Worm (Caenorhabditis elegans): Measurements from ENCODE around the gene B0564.2.

B0564.2 gene

DNA sequence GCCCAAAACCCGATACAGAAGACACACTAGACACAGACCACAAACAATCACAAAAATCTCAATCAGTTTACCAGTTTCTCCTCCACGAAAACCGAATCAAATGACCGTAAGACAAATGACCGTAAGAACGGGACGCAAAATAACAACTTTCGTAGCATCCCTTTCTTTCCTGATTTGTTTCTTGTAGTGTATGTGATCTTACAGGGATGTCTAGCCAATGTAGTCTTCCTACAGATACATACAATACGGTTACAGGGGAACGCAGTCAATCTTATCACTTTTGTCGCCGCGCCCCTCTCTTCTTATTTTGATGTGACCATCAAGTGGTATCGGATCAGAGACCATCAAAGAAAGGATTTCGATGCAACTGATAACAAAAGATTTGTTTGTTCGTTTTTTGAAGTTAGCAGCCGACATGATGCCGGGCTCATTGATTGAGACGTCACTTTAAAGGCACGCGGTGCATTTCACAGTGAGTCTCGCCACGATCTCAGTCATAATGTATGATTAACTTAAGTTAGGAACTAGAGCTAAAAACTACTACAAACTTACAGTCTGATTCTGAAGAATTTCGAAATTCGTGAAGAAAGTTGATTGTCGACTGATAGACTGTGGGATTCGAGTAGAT, 31.7 kb upstream of the B0564.2 start (continued):
- TF ChIP-seq T20F7.1 (GFP tag; optimal IDR thresholded peaks at IDR 0.05) (no peak), lin-15B (tag; optimal IDR thresholded peaks at IDR 0.05) (no peak), dpl-1 (GFP tag; optimal IDR thresholded peaks at IDR 0.05) (no peak), madf-9 (GFP tag; conservative IDR thresholded peaks at IDR 0.05) (no peak), ceh-44 (GFP tag; IDR thresholded peaks at IDR 0.05) (no peak), ceh-32 (tag; optimal IDR thresholded peaks at IDR 0.05; ENCODE audit: poor library complexity) (no peak), rbr-2 (tag; optimal IDR thresholded peaks at IDR 0.05) (no peak), Y105C5A.15 (GFP tag; IDR thresholded peaks at IDR 0.05) (no peak), php-3 (GFP tag; IDR thresholded peaks at IDR 0.05) (no peak), ZK337.2 (GFP tag; IDR thresholded peaks at IDR 0.05) (no peak), F37D6.2 (tag; optimal IDR thresholded peaks at IDR 0.05) (no peak), daf-19 (GFP tag; conservative IDR thresholded peaks at IDR 0.05) (no peak), nhr-10 (tag; optimal IDR thresholded peaks at IDR 0.05) (no peak), pqm-1 (tag; optimal IDR thresholded peaks at IDR 0.05) (no peak), unc-130 (GFP tag; optimal IDR thresholded peaks at IDR 0.05) (no peak), mxl-2 (GFP tag; conservative IDR thresholded peaks at IDR 0.05) (no peak), egl-27 (tag; optimal IDR thresholded peaks at IDR 0.05) (no peak), attf-4 (tag; optimal IDR thresholded peaks at IDR 0.05) (no peak), dmd-9 (GFP tag; IDR thresholded peaks at IDR 0.05) (no peak), ztf-11 (tag; optimal IDR thresholded peaks at IDR 0.05) (no peak), nhr-6 (tag; optimal IDR thresholded peaks at IDR 0.05) (no peak), nhr-28 (tag; optimal IDR thresholded peaks at IDR 0.05) (peak; percentile 100), lsy-2 (tag; optimal IDR thresholded peaks at IDR 0.05) (no peak), nhr-77 (tag; optimal IDR thresholded peaks at IDR 0.05) (peak; percentile 62), nhr-237 (tag; optimal IDR thresholded peaks at IDR 0.05) (no peak)

DNA sequence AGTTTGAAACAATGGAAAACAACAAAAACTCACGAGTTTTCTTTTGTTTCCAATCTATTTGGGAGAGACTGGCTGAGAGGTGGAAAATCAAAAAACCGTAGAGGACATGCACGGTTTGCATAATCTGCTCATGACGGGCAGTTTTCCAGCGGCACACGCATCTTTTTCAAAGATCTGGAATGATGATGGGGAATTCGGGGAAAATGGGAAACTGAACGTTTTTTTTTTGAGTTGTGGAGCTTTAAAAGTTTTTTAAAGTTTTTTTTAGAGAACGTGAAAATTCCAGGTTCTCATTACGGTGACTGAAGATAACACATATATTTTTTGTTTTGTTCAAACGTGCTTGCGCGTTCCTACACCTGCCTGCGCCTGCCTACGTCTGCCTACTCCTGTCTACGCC, 30.8 kb upstream of the B0564.2 start, which contains the start of gene C39E9.7:
C39E9.7 (minus strand) TSS at position 101 of the 400 bp plus-strand sequence.
- TF ChIP-seq tag-97 (GFP tag; IDR thresholded peaks at IDR 0.05) (no peak), daf-19 (GFP tag; conservative IDR thresholded peaks at IDR 0.05) (no peak), lin-29 (GFP tag; IDR thresholded peaks at IDR 0.05) (no peak), lin-15B (tag; optimal IDR thresholded peaks at IDR 0.05) (no peak), gei-8 (GFP tag; optimal IDR thresholded peaks at IDR 0.05) (no peak), hif-1 (tag; optimal IDR thresholded peaks at IDR 0.05) (no peak), set-16 (GFP tag; IDR thresholded peaks at IDR 0.05) (no peak), egl-27 (tag; optimal IDR thresholded peaks at IDR 0.05) (no peak), lim-7 (GFP tag; IDR thresholded peaks at IDR 0.05) (no peak), D1046.2 (GFP tag; IDR thresholded peaks at IDR 0.05) (no peak), nhr-76 (tag; optimal IDR thresholded peaks at IDR 0.05) (no peak), ceh-20 (GFP tag; IDR thresholded peaks at IDR 0.05) (no peak), aly-2 (tag; optimal IDR thresholded peaks at IDR 0.05) (no peak), dmd-8 (GFP tag; IDR thresholded peaks at IDR 0.05) (no peak), nhr-48 (tag; optimal IDR thresholded peaks at IDR 0.05) (no peak), ceh-32 (tag; optimal IDR thresholded peaks at IDR 0.05; ENCODE audit: poor library complexity) (no peak), duxl-1 (tag; optimal IDR thresholded peaks at IDR 0.05; ENCODE audit: poor library complexity) (no peak), mxl-2 (GFP tag; conservative IDR thresholded peaks at IDR 0.05) (no peak)

DNA sequence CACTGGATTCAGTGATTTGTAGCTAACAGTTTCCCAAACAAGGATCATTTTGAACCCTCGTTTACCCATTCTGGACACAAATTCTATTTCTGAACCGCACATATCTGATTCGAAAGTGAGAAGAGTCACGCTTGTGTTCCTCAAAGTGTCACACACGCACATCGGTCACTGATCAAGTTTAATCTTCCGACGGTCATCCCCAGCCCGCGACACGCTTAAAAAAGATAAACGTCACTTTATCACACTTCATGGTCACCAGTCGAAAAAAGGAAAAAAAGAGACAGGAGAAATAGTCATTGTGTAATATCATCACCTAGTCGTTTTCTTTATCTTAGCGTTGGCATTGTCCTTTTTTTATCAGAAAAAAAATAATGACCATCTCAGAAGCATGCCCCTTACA, 29.8 kb upstream of the B0564.2 start:
- no peak for TF ChIP-seq daf-16 (GFP tag; optimal IDR thresholded peaks at IDR 0.05)
- TF ChIP-seq daf-16 (tag; optimal IDR thresholded peaks at IDR 0.05), result no peak
- TF ChIP-seq hmg-1.1 (GFP tag; IDR thresholded peaks at IDR 0.05), result no peak
- TF ChIP-seq nhr-111 (GFP tag; optimal IDR thresholded peaks at IDR 0.05), result no peak
- peak; percentile 52 for TF ChIP-seq nhr-25 (tag; optimal IDR thresholded peaks at IDR 0.05; ENCODE audit: borderline replicate concordance, insufficient read depth)
- no peak for TF ChIP-seq F44E2.7 (GFP tag; IDR thresholded peaks at IDR 0.05)
- no peak for TF ChIP-seq sdz-12 (GFP tag; optimal IDR thresholded peaks at IDR 0.05)
- no peak for TF ChIP-seq zfp-2 (tag; optimal IDR thresholded peaks at IDR 0.05)
- TF ChIP-seq madf-9 (GFP tag; conservative IDR thresholded peaks at IDR 0.05), result no peak
- TF ChIP-seq F49E8.2 (tag; optimal IDR thresholded peaks at IDR 0.05; ENCODE audit: borderline replicate concordance), result no peak
- no peak for TF ChIP-seq snpc-1.2 (GFP tag; IDR thresholded peaks at IDR 0.05)
- peak; percentile 87 for TF ChIP-seq aha-1 (tag)
- TF ChIP-seq hlh-11 (tag; optimal IDR thresholded peaks at IDR 0.05), result peak; percentile 83
- no peak for TF ChIP-seq zip-11 (GFP tag; IDR thresholded peaks at IDR 0.05)
